Worm (Caenorhabditis elegans): Measurements from ENCODE around the gene F35D2.1.

The F35D2.1 gene

DNA sequence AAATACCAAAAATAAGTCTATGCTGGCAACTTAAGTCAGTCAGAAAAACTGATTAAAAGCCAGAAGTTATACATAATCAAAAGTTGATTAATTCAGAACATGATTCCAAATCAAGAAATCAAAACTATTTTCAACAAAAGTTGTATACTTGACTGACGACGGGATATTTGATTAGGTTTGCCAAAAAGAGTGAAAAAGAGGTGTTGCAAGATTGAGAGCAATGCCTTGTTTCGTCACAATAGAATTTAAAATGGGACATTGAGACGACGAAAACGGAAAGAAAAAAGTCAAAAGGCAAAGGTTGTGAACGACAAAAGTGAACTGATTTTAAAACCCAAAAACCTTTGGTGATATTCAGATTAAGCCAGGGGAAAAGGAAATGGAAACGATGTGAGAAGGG is 16.9 kb upstream of the F35D2.1 start:
- no peak for TF ChIP-seq nhr-10 (tag; optimal IDR thresholded peaks at IDR 0.05)
- no peak for TF ChIP-seq elt-3 (tag; optimal IDR thresholded peaks at IDR 0.05)
- no peak for TF ChIP-seq snpc-4 (tag; optimal IDR thresholded peaks at IDR 0.05)
- no peak for TF ChIP-seq F13H6.1 (tag; optimal IDR thresholded peaks at IDR 0.05)
- TF ChIP-seq nhr-11 (tag; optimal IDR thresholded peaks at IDR 0.05) = no peak
- no peak for TF ChIP-seq nhr-12 (tag; optimal IDR thresholded peaks at IDR 0.05)

DNA sequence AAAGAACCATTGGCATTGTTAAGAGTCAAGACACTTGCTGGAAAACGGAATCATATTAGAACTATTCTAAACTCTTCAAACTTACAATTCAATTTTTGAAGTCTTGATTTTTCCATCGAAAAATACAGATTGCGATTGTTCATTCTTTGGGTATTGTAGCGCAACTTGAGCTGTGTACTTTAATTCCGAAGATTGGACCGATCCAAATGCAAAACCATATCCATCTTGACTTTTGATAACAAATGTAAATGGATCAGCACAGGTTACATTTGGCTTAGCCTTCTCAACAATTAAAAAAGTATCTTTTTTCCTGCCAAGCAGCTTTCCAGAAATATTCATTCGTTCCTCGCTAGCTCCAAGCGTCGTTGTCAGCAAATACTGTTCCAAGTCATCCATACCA is 14.9 kb upstream of the F35D2.1 start:
- TF ChIP-seq aly-2 (tag; optimal IDR thresholded peaks at IDR 0.05) (no peak), nhr-11 (tag; optimal IDR thresholded peaks at IDR 0.05) (no peak), snpc-4 (tag; optimal IDR thresholded peaks at IDR 0.05) (no peak), unc-39 (tag; optimal IDR thresholded peaks at IDR 0.05) (no peak), F13H6.1 (tag; optimal IDR thresholded peaks at IDR 0.05) (no peak), R02D3.7 (tag; optimal IDR thresholded peaks at IDR 0.05) (no peak), nhr-21 (tag; optimal IDR thresholded peaks at IDR 0.05) (no peak), gmeb-1 (tag; optimal IDR thresholded peaks at IDR 0.05) (no peak), lin-39 (tag; optimal IDR thresholded peaks at IDR 0.05) (no peak), ztf-4 (tag; optimal IDR thresholded peaks at IDR 0.05) (no peak), crh-2 (tag; optimal IDR thresholded peaks at IDR 0.05) (no peak), blmp-1 (tag; optimal IDR thresholded peaks at IDR 0.05; ENCODE audit: insufficient read depth) (no peak), unc-55 (GFP tag; optimal IDR thresholded peaks at IDR 0.05) (no peak), lin-11 (tag; optimal IDR thresholded peaks at IDR 0.05) (no peak), Y55F3AM.14 (GFP tag; optimal IDR thresholded peaks at IDR 0.05) (no peak), fos-1 (tag; optimal IDR thresholded peaks at IDR 0.05) (no peak), zag-1 (tag; optimal IDR thresholded peaks at IDR 0.05) (no peak), C34F6.9 (tag; optimal IDR thresholded peaks at IDR 0.05) (no peak), lin-13 (GFP tag; optimal IDR thresholded peaks at IDR 0.05) (no peak)

DNA sequence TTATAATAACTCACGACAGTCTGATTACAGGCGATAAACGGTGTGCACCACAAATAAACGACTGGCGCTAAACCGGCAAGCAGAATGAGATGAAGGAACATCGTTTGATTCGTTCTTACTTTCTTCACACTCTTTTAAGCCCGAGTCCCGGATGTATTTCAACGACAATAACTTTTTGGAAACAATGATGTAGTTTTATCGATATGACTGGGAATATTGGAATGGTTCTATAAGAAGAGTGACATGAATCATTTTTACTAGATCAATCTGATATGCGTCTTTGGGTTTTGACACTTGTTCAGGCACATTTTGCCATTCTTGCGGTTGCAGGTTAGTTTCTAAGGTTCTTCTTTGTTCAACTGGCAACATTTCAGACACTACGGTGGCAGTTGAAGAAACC is 14.2 kb upstream of the F35D2.1 start, which contains the start of the genes ZK1290.11 and ZK1290.1:
Gene ZK1290.11, minus strand, starts transcription at position 101 of the 400 bp plus-strand sequence.
Gene ZK1290.1, plus strand, starts transcription at position 271 of the 400 bp plus-strand sequence.
- TF ChIP-seq sma-9 (GFP tag; optimal IDR thresholded peaks at IDR 0.05) (no peak), sma-9 (tag; optimal IDR thresholded peaks at IDR 0.05) (no peak), mab-5 (tag; optimal IDR thresholded peaks at IDR 0.05) (no peak), nhr-129 (tag; optimal IDR thresholded peaks at IDR 0.05) (no peak), ztf-11 (tag; optimal IDR thresholded peaks at IDR 0.05) (no peak), nhr-10 (tag; optimal IDR thresholded peaks at IDR 0.05) (no peak), nhr-6 (tag; optimal IDR thresholded peaks at IDR 0.05) (no peak), R02D3.7 (tag; optimal IDR thresholded peaks at IDR 0.05) (no peak), nhr-237 (tag; optimal IDR thresholded peaks at IDR 0.05) (no peak)

DNA sequence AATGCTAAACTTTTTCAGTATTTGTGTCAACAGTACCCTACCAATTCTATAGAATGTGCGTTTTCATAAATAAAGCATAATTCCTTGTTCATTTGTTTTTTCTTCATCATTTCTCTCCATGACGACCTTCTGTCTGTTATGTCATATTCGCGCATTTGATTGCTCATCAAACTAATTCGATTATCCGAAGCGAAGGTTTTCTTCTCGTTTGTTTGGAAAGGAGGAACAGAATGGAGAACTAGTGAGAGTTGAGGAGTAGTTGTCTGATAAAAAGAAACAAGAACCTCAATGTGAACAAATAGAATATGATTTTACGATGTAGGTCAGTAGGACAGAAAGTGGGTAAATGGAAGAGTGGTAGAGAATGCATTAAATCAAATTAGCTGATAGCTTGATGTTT is 13.1 kb upstream of the F35D2.1 start:
- TF ChIP-seq ztf-11 (tag; optimal IDR thresholded peaks at IDR 0.05) (no peak), nhr-77 (tag; optimal IDR thresholded peaks at IDR 0.05) (no peak)

DNA sequence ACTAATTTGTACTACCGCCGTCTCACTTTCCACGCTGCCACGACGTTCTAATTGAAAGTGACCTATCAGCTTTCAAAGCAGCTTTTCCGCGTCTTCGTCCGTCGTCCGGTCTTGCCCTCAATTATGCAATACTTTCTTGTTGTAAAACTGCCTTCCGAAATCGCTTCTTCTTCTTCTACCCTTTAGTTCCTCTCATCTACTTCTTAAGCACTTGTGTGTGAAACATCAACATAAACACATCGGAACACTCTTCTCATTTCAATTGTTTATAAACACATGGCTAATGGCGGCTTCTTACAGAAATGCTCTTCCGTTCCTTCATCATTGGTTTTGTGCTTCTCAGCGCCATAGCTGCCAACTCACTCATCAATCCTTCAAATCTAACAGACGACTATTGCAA is 5.4 kb upstream of the F35D2.1 start, which contains the start of gene F35D2.3:
Gene F35D2.3, plus strand, starts transcription at position 301 of the 400 bp plus-strand sequence.
- no peak for TF ChIP-seq lsy-2 (tag; optimal IDR thresholded peaks at IDR 0.05)
- no peak for TF ChIP-seq skn-1 (tag; optimal IDR thresholded peaks at IDR 0.05)
- TF ChIP-seq lin-13 (GFP tag; optimal IDR thresholded peaks at IDR 0.05) = no peak
- no peak for TF ChIP-seq mbf-1 (tag; optimal IDR thresholded peaks at IDR 0.05)
- no peak for TF ChIP-seq unc-55 (GFP tag; optimal IDR thresholded peaks at IDR 0.05)
- TF ChIP-seq nhr-10 (tag; optimal IDR thresholded peaks at IDR 0.05) = no peak
- TF ChIP-seq nhr-12 (tag; optimal IDR thresholded peaks at IDR 0.05) = no peak
- TF ChIP-seq unc-62 (GFP tag; optimal IDR thresholded peaks at IDR 0.05) = no peak

DNA sequence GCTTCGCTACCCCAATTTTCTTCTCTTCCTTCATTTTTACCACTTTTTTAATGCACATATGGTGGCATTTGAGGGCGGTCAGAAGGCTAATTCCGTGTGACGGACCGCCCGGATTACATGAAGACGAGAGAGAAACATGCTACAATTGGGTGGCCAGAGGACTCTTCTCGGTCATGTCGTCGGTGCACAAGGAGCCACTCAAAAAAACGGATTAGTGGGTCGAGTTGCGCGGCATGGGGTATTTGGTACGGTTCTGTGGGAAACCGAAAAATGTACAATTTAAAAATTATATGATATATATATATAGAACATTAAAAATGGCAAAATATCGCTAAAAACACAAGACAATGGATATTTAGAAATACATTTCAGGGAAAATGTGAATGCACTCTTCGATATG is 4.9 kb upstream of the F35D2.1 start:
- no peak for TF ChIP-seq blmp-1 (tag; optimal IDR thresholded peaks at IDR 0.05; ENCODE audit: insufficient read depth)
- no peak for TF ChIP-seq aly-2 (tag; optimal IDR thresholded peaks at IDR 0.05)
- no peak for TF ChIP-seq unc-55 (GFP tag; optimal IDR thresholded peaks at IDR 0.05)
- TF ChIP-seq fos-1 (tag; optimal IDR thresholded peaks at IDR 0.05) = no peak
- no peak for TF ChIP-seq alr-1 (tag; optimal IDR thresholded peaks at IDR 0.05)
- no peak for TF ChIP-seq sma-3 (GFP tag; optimal IDR thresholded peaks at IDR 0.05)
- TF ChIP-seq nhr-23 (tag; optimal IDR thresholded peaks at IDR 0.05) = no peak
- TF ChIP-seq Y55F3AM.14 (GFP tag; optimal IDR thresholded peaks at IDR 0.05) = no peak
- no peak for TF ChIP-seq sem-4 (tag; optimal IDR thresholded peaks at IDR 0.05)
- TF ChIP-seq dmd-4 (tag; optimal IDR thresholded peaks at IDR 0.05) = no peak
- TF ChIP-seq crh-2 (tag; optimal IDR thresholded peaks at IDR 0.05) = no peak
- TF ChIP-seq gmeb-1 (tag; optimal IDR thresholded peaks at IDR 0.05) = no peak
- no peak for TF ChIP-seq nhr-6 (tag; optimal IDR thresholded peaks at IDR 0.05)
- TF ChIP-seq unc-39 (tag; optimal IDR thresholded peaks at IDR 0.05) = no peak
- no peak for TF ChIP-seq egl-27 (tag; optimal IDR thresholded peaks at IDR 0.05)

Data from whole organism, L2 larva.